Worm (Caenorhabditis elegans) whole organism, L1 larva: ENCODE results near the gene H28G03.3.

Source experiments
- isw-1 ChIP-seq: fragments of 200-800 bp; sonication (Bioruptor generic); IDR thresholded peaks from 2 replicates; pipeline ENCODE4 v1.3.6; 2022; ENCODE audit warnings: missing genetic modification characterization, missing compliant biosample characterization
- jun-1 ChIP-seq: fragments of 150-350 bp; optimal IDR thresholded peaks from 2 replicates; lab custom pipeline; 2014; ENCODE audit warnings: missing biosample characterization, missing genetic modification reagents, missing genetic modification characterization
- lir-3 ChIP-seq: sonication (generic microtip); optimal IDR thresholded peaks from 2 replicates; lab custom pipeline; 2016; ENCODE audit warnings: mild to moderate bottlenecking, missing genetic modification characterization, moderate library complexity, missing compliant biosample characterization; ENCODE audit not compliant: poor library complexity
- nhr-12 ChIP-seq: sonication (generic microtip); optimal IDR thresholded peaks from 2 replicates; lab custom pipeline; 2017; ENCODE audit warnings: missing biosample characterization, missing genetic modification characterization
- nhr-28 ChIP-seq: fragments of 150-350 bp; optimal IDR thresholded peaks from 2 replicates; lab custom pipeline; 2014; ENCODE audit warnings: missing biosample characterization, missing genetic modification characterization
- skn-1 ChIP-seq: fragments of 150-350 bp; optimal IDR thresholded peaks from 2 replicates; lab custom pipeline; 2014; ENCODE audit warnings: missing biosample characterization, missing genetic modification characterization
- snpc-4 ChIP-seq: fragments of 150-350 bp; optimal IDR thresholded peaks from 2 replicates; lab custom pipeline; 2014; ENCODE audit warnings: missing biosample characterization, missing genetic modification characterization
- unc-130 ChIP-seq: fragments of 150-350 bp; optimal IDR thresholded peaks from 2 replicates; lab custom pipeline; 2017; ENCODE audit warnings: missing biosample characterization, missing genetic modification characterization, inconsistent platforms
- unc-62 ChIP-seq: fragments of 150-350 bp; optimal IDR thresholded peaks from 2 replicates; lab custom pipeline; 2014; ENCODE audit warnings: missing biosample characterization, missing genetic modification reagents, missing genetic modification characterization
- zag-1 ChIP-seq: fragments of 150-350 bp; optimal IDR thresholded peaks from 2 replicates; lab custom pipeline; 2014; ENCODE audit warnings: missing biosample characterization, missing genetic modification characterization

ce11 chrX:5263585-5263984 is 37.4 kb upstream of the H28G03.3 start:
- TF ChIP-seq unc-130 (tag; lab: Kevin White, UChicago): no peak
- TF ChIP-seq unc-62 (GFP tag; lab: Kevin White, UChicago): no peak
- no peak for TF ChIP-seq zag-1 (tag; lab: Kevin White, UChicago)
- no peak for TF ChIP-seq nhr-28 (tag; lab: Kevin White, UChicago)
- TF ChIP-seq nhr-12 (tag; lab: Kevin White, UChicago): no peak
- no peak for TF ChIP-seq snpc-4 (tag; lab: Kevin White, UChicago)
- TF ChIP-seq jun-1: no peak
- TF ChIP-seq skn-1 (tag; lab: Kevin White, UChicago): no peak
- TF ChIP-seq lir-3 (tag; lab: Kevin White, UChicago): no peak
- no peak for TF ChIP-seq isw-1 (GFP tag; lab: Robert Waterston, UW)
